Fruit fly (Drosophila melanogaster): ENCODE results near the gene Akap200.

- TF ChIP-seq insv (optimal IDR thresholded peaks at IDR 0.05), result no peak
- no peak for TF ChIP-seq psq (optimal IDR thresholded peaks at IDR 0.05)
- no peak for TF ChIP-seq ttk (optimal IDR thresholded peaks at IDR 0.05)
- no peak for TF ChIP-seq Sin3A (optimal IDR thresholded peaks at IDR 0.05)
- TF ChIP-seq h (optimal IDR thresholded peaks at IDR 0.05), result no peak
Measured at dm6 chr2L:8461782-8462453, 46.4 kb downstream of the Akap200 start.
